Worm (Caenorhabditis elegans) whole organism, mixed stage, embryonic: ENCODE data around the gene fbxa-184.

Experiments
- M03D4.4 ChIP-seq: sonication (generic microtip); optimal IDR thresholded peaks from 2 replicates; lab custom pipeline; 2017; ENCODE audit warnings: mild to moderate bottlenecking, missing genetic modification characterization, missing compliant biosample characterization
- bed-3 ChIP-seq: fragments of 200-800 bp; sonication (Bioruptor generic); optimal IDR thresholded peaks from 3 replicates; lab custom pipeline; 2018; ENCODE audit warnings: mild to moderate bottlenecking, missing genetic modification characterization, moderate library complexity, missing compliant biosample characterization
- blmp-1 ChIP-seq: fragments of 150-350 bp; optimal IDR thresholded peaks from 2 replicates; lab custom pipeline; 2014; ENCODE audit warnings: missing biosample characterization, missing genetic modification characterization
- ceh-39 ChIP-seq: fragments of 150-350 bp; optimal IDR thresholded peaks from 2 replicates; lab custom pipeline; 2014; ENCODE audit warnings: missing biosample characterization, missing genetic modification characterization
- ceh-43 ChIP-seq: fragments of 200-800 bp; sonication (Bioruptor generic); optimal IDR thresholded peaks from 2 replicates; lab custom pipeline; 2018; ENCODE audit warnings: mild to moderate bottlenecking, missing genetic modification characterization, moderate library complexity, missing compliant biosample characterization
- ceh-83 ChIP-seq: fragments of 200-800 bp; sonication (Bioruptor generic); optimal IDR thresholded peaks from 2 replicates; lab custom pipeline; 2018; ENCODE audit warnings: mild to moderate bottlenecking, missing genetic modification characterization, missing compliant biosample characterization
- ces-1 ChIP-seq: fragments of 150-350 bp; optimal IDR thresholded peaks from 2 replicates; lab custom pipeline; 2014; ENCODE audit warnings: missing biosample characterization, missing genetic modification reagents, missing genetic modification characterization
- cnd-1 ChIP-seq: fragments of 200-800 bp; sonication (Bioruptor generic); optimal IDR thresholded peaks from 2 replicates; lab custom pipeline; 2018; ENCODE audit warnings: mild to moderate bottlenecking, missing genetic modification characterization, missing compliant biosample characterization
- elt-1 ChIP-seq: sonication (generic microtip); optimal IDR thresholded peaks from 2 replicates; lab custom pipeline; 2017; ENCODE audit warnings: missing genetic modification characterization, mild to moderate bottlenecking, missing compliant biosample characterization, antibody characterized with exemption, moderate library complexity, borderline replicate concordance; ENCODE audit not compliant: insufficient read depth
- elt-3 ChIP-seq: fragments of 150-350 bp; optimal IDR thresholded peaks from 2 replicates; lab custom pipeline; 2014; ENCODE audit warnings: missing biosample characterization, missing genetic modification characterization
- flh-1 ChIP-seq: fragments of 200-800 bp; sonication (Bioruptor generic); optimal IDR thresholded peaks from 2 replicates; lab custom pipeline; 2018; ENCODE audit warnings: mild to moderate bottlenecking, missing genetic modification characterization, moderate library complexity, missing compliant biosample characterization
- ham-2 ChIP-seq: fragments of 200-800 bp; sonication (Bioruptor generic); optimal IDR thresholded peaks from 2 replicates; lab custom pipeline; 2018; ENCODE audit warnings: mild to moderate bottlenecking, missing genetic modification characterization, missing compliant biosample characterization
- hlh-1 ChIP-seq: fragments of 150-350 bp; optimal IDR thresholded peaks from 2 replicates; lab custom pipeline; 2014; ENCODE audit warnings: missing biosample characterization, missing genetic modification reagents, missing genetic modification characterization
- lin-13 ChIP-seq: fragments of 150-350 bp; optimal IDR thresholded peaks from 2 replicates; lab custom pipeline; 2014; ENCODE audit warnings: missing biosample characterization, missing genetic modification characterization
- lin-32 ChIP-seq: fragments of 200-800 bp; sonication (Bioruptor generic); optimal IDR thresholded peaks from 2 replicates; lab custom pipeline; 2018; ENCODE audit warnings: mild to moderate bottlenecking, missing genetic modification characterization, missing compliant biosample characterization
- lsy-2 ChIP-seq: fragments of 150-350 bp; optimal IDR thresholded peaks from 2 replicates; lab custom pipeline; 2014; ENCODE audit warnings: missing biosample characterization, missing genetic modification characterization
- mab-5 ChIP-seq: fragments of 150-350 bp; optimal IDR thresholded peaks from 2 replicates; lab custom pipeline; 2014; ENCODE audit warnings: missing biosample characterization, missing genetic modification characterization
- mep-1 ChIP-seq: fragments of 150-350 bp; optimal IDR thresholded peaks from 2 replicates; lab custom pipeline; 2017; ENCODE audit warnings: missing biosample characterization, missing genetic modification reagents, missing genetic modification characterization, inconsistent platforms
- mls-2 ChIP-seq: sonication (generic microtip); optimal IDR thresholded peaks from 2 replicates; lab custom pipeline; 2016; ENCODE audit warnings: mild to moderate bottlenecking, missing genetic modification characterization, moderate library complexity, missing compliant biosample characterization
- nhr-12 ChIP-seq: fragments of 150-350 bp; optimal IDR thresholded peaks from 2 replicates; lab custom pipeline; 2014; ENCODE audit warnings: missing biosample characterization, missing genetic modification characterization
- nhr-2 ChIP-seq: fragments of 150-350 bp; optimal IDR thresholded peaks from 2 replicates; lab custom pipeline; 2014; ENCODE audit warnings: missing biosample characterization, missing genetic modification characterization
- nhr-237 ChIP-seq: fragments of 150-350 bp; optimal IDR thresholded peaks from 2 replicates; lab custom pipeline; 2014; ENCODE audit warnings: missing biosample characterization, missing genetic modification characterization
- nhr-76 ChIP-seq: sonication (generic microtip); optimal IDR thresholded peaks from 2 replicates; lab custom pipeline; 2017; ENCODE audit warnings: missing biosample characterization, missing genetic modification characterization
- sem-2 ChIP-seq: fragments of 200-800 bp; sonication (Bioruptor generic); optimal IDR thresholded peaks from 2 replicates; lab custom pipeline; 2018; ENCODE audit warnings: mild to moderate bottlenecking, missing genetic modification characterization, missing compliant biosample characterization
- snpc-4 ChIP-seq: fragments of 150-350 bp; optimal IDR thresholded peaks from 2 replicates; lab custom pipeline; 2014; ENCODE audit warnings: missing biosample characterization, missing genetic modification characterization
- sptf-1 ChIP-seq: sonication (generic microtip); optimal IDR thresholded peaks from 2 replicates; lab custom pipeline; 2017; ENCODE audit warnings: mild to moderate bottlenecking, missing genetic modification characterization, moderate library complexity, missing compliant biosample characterization
- tbx-8 ChIP-seq: fragments of 200-800 bp; sonication (Bioruptor generic); optimal IDR thresholded peaks from 2 replicates; lab custom pipeline; 2018; ENCODE audit warnings: mild to moderate bottlenecking, missing genetic modification characterization, moderate library complexity, missing compliant biosample characterization
- unc-120 ChIP-seq: sonication (generic microtip); optimal IDR thresholded peaks from 2 replicates; lab custom pipeline; 2017; ENCODE audit warnings: missing genetic modification characterization, missing compliant biosample characterization; ENCODE audit not compliant: poor library complexity, severe bottlenecking
- unc-62 ChIP-seq: fragments of 150-350 bp; optimal IDR thresholded peaks from 2 replicates; lab custom pipeline; 2014; ENCODE audit warnings: missing biosample characterization, missing genetic modification reagents, missing genetic modification characterization
- ztf-11 ChIP-seq: fragments of 150-350 bp; optimal IDR thresholded peaks from 2 replicates; lab custom pipeline; 2014; ENCODE audit warnings: missing biosample characterization, missing genetic modification characterization

The fbxa-184 gene

DNA sequence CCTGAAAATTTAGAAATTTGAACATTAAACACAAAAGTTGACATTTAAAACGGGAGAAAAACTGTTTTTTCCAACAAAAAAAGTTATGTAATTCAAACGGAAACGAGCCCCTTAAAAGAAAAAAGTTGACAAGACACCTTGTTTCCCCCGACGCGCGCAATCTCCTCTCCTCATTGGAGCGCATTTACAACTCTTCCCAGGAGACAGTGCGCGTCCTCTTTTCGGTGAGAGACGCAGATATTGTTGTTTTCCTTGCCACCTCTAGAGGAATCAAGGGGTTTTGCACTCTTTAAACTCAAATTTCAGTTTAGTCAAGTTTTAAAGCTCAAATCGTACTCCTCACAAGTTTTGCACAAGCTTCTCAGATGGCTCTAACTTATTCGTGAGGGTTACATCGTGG lies 14.2 kb upstream of the fbxa-184 start, which contains the start of gene F58E1.13:
Gene F58E1.13 (minus strand): TSS at position 12 of the 400 bp plus-strand sequence.
- no peak for TF ChIP-seq cnd-1 (tag; lab: Kevin White, UChicago)
- TF ChIP-seq lin-13 (tag; lab: Kevin White, UChicago) = no peak
- TF ChIP-seq mls-2 (tag; lab: Kevin White, UChicago) = no peak
- no peak for TF ChIP-seq ham-2 (GFP tag; lab: Kevin White, UChicago)
- TF ChIP-seq blmp-1 (tag; lab: Kevin White, UChicago) = no peak
- no peak for TF ChIP-seq sptf-1 (tag; lab: Kevin White, UChicago)
- TF ChIP-seq unc-62 (GFP tag; lab: Kevin White, UChicago) = no peak
- TF ChIP-seq M03D4.4 = no peak
- TF ChIP-seq ztf-11 (tag; lab: Kevin White, UChicago) = no peak
- no peak for TF ChIP-seq mab-5 (tag; lab: Kevin White, UChicago)
- no peak for TF ChIP-seq hlh-1 (tag; lab: Kevin White, UChicago)
- TF ChIP-seq flh-1 (GFP tag; lab: Kevin White, UChicago) = no peak
- TF ChIP-seq ceh-83 (GFP tag; lab: Kevin White, UChicago) = no peak
- no peak for TF ChIP-seq lin-32 (GFP tag; lab: Kevin White, UChicago)
- TF ChIP-seq ceh-43 = no peak
- TF ChIP-seq nhr-237 (tag; lab: Kevin White, UChicago) = no peak
- no peak for TF ChIP-seq snpc-4 (tag; lab: Kevin White, UChicago)

DNA sequence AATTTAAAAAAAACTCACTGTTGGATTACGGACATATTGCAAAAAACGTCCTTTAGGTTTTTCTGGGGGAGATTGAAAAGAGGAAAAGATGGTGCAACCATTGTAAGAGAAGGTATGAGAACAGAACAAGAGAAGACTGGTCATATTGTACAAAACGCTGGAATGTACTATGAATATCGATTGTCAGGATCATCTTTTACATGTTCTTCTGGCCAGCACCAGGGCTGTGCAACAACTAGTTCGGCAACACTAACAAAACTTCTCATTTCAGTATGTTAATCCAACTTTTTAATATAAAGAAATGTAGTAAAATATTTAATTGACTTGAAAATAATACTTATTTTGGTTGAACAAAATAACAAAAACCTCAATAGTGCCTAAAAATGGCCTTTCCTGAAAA lies 6.7 kb upstream of the fbxa-184 start, which contains the start of gene fbxb-47:
Gene fbxb-47 (minus strand): TSS at position 101 of the 400 bp plus-strand sequence.
- TF ChIP-seq ceh-43 (no peak), tbx-8 (GFP tag; lab: Kevin White, UChicago) (no peak), cnd-1 (tag; lab: Kevin White, UChicago) (no peak), mep-1 (tag; lab: Kevin White, UChicago) (no peak), ceh-39 (tag; lab: Kevin White, UChicago) (no peak), ztf-11 (tag; lab: Kevin White, UChicago) (no peak), M03D4.4 (no peak), nhr-2 (tag; lab: Kevin White, UChicago) (no peak)

DNA sequence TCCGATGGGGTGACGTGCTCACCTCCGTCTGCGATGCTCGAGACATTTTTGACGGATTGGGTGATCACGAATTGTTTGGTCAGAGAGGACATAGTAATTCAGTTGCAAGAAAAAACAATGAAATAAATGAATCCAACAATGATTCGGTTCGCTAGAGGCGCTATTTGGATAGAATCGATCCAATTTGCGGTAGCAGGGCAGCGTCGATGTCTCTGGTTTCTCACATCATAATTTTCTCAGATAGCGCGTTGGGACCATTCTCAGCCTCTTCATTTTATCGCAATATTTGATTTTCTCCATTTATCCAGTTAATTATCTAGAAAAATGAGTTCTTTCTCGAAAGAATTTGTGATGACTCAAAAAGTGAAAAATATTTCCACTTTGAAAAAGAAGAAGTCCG lies 3.7 kb upstream of the fbxa-184 start, which contains the start of gene sdz-18:
Gene sdz-18 (minus strand): TSS at position 101 of the 400 bp plus-strand sequence.
- TF ChIP-seq lin-32 (GFP tag; lab: Kevin White, UChicago) (no peak), nhr-12 (no peak), sem-2 (GFP tag; lab: Kevin White, UChicago) (no peak), ztf-11 (tag; lab: Kevin White, UChicago) (no peak), ceh-43 (no peak), flh-1 (GFP tag; lab: Kevin White, UChicago) (no peak), elt-1 (tag; lab: Kevin White, UChicago) (no peak), unc-120 (tag; lab: Kevin White, UChicago) (no peak), ham-2 (GFP tag; lab: Kevin White, UChicago) (no peak), nhr-237 (tag; lab: Kevin White, UChicago) (no peak), ces-1 (no peak), hlh-1 (tag; lab: Kevin White, UChicago) (no peak), nhr-76 (no peak)
- TF ChIP-seq, all 35 proteins: peak for 0

DNA sequence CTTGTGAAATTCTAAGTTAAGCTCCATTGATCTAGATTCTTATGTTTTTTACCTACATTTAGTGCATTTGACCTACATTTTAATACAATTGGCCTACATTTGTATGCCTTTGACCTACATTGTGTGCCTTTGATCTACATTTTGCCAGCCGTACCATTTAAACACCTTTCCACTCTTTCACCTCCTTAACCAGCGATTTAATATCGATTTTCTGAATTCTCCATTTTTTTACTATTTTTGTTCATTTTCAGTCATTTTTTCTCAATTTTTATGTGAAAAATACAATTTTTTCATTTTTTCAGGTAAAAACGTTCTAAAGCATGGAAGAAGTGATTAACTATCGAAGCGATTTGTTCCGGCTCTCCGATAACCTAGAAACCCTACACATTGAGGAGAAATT lies 2.9 kb downstream of the fbxa-184 start, which contains the start of gene btb-7:
Gene btb-7 (plus strand): TSS at position 301 of the 400 bp plus-strand sequence.
- TF ChIP-seq tbx-8 (GFP tag; lab: Kevin White, UChicago) (no peak), elt-1 (tag; lab: Kevin White, UChicago) (no peak), ham-2 (GFP tag; lab: Kevin White, UChicago) (no peak), mls-2 (tag; lab: Kevin White, UChicago) (no peak), snpc-4 (tag; lab: Kevin White, UChicago) (no peak), cnd-1 (tag; lab: Kevin White, UChicago) (no peak), nhr-2 (tag; lab: Kevin White, UChicago) (no peak), nhr-12 (no peak), bed-3 (GFP tag; lab: Kevin White, UChicago) (no peak), lsy-2 (tag; lab: Kevin White, UChicago) (no peak), sptf-1 (tag; lab: Kevin White, UChicago) (no peak), elt-3 (tag; lab: Kevin White, UChicago) (no peak)
